Fruit fly (Drosophila melanogaster) whole organism, embryonic: ENCODE data around the gene wwk.

Source experiments
- BEAF-32 ChIP-seq: fragments of 200-800 bp; sonication (Bioruptor generic); optimal IDR thresholded peaks from 3 replicates; lab custom pipeline; 2017; ENCODE audit warnings: missing biosample characterization, missing genetic modification characterization, mild to moderate bottlenecking, moderate library complexity, missing genetic modification reagents
- Bdp1 ChIP-seq: fragments of 200-800 bp; sonication (Bioruptor generic); optimal IDR thresholded peaks from 3 replicates; lab custom pipeline; 2016; ENCODE audit warnings: missing biosample characterization, missing genetic modification characterization
- Bgb ChIP-seq: fragments of 200-800 bp; sonication (Bioruptor generic); IDR thresholded peaks from 2 replicates; pipeline ENCODE4 v1.3.6; 2022; ENCODE audit warnings: missing biosample characterization, missing genetic modification characterization; ENCODE audit not compliant: partially characterized antibody
- CG11504 ChIP-seq: fragments of 200-800 bp; sonication (Bioruptor generic); optimal IDR thresholded peaks from 3 replicates; lab custom pipeline; 2019; ENCODE audit warnings: missing biosample characterization, mild to moderate bottlenecking, missing genetic modification characterization, moderate library complexity
- CG13424 ChIP-seq: fragments of 200-800 bp; sonication (Bioruptor generic); optimal IDR thresholded peaks from 2 replicates; lab custom pipeline; 2019; ENCODE audit warnings: missing biosample characterization, mild to moderate bottlenecking, missing genetic modification characterization, moderate library complexity
- CG14860 ChIP-seq: fragments of 200-800 bp; sonication (Bioruptor generic); IDR thresholded peaks from 3 replicates; pipeline ENCODE4 v1.3.6; 2022; ENCODE audit warnings: missing biosample characterization, missing genetic modification characterization; ENCODE audit not compliant: partially characterized antibody
- CG15601 ChIP-seq: fragments of 200-800 bp; sonication (Bioruptor generic); optimal IDR thresholded peaks from 3 replicates; lab custom pipeline; 2019; ENCODE audit warnings: missing biosample characterization, mild to moderate bottlenecking, missing genetic modification characterization, moderate library complexity
- CG17186 ChIP-seq: fragments of 200-800 bp; sonication (Bioruptor generic); optimal IDR thresholded peaks from 3 replicates; lab custom pipeline; 2017; ENCODE audit warnings: missing biosample characterization, missing genetic modification reagents, missing genetic modification characterization
- CG17612 ChIP-seq: fragments of 200-800 bp; sonication (Bioruptor generic); IDR thresholded peaks from 2 replicates; pipeline ENCODE4 v1.3.6; 2022; ENCODE audit warnings: missing biosample characterization, missing genetic modification characterization
- CG18764 ChIP-seq: fragments of 200-800 bp; sonication (Bioruptor generic); optimal IDR thresholded peaks from 3 replicates; lab custom pipeline; 2016; ENCODE audit warnings: missing biosample characterization, missing genetic modification characterization
- CG2712 ChIP-seq: fragments of 200-800 bp; optimal IDR thresholded peaks from 3 replicates; lab custom pipeline; 2019; ENCODE audit warnings: missing biosample characterization, mild to moderate bottlenecking, missing genetic modification characterization, moderate library complexity
- CG2875 ChIP-seq: fragments of 200-800 bp; sonication (Bioruptor generic); optimal IDR thresholded peaks from 2 replicates; lab custom pipeline; 2017; ENCODE audit warnings: missing biosample characterization, mild to moderate bottlenecking, missing genetic modification characterization, missing genetic modification reagents
- CG32767 ChIP-seq: fragments of 200-800 bp; sonication (Bioruptor generic); IDR thresholded peaks from 2 replicates; pipeline ENCODE4 v1.3.6; 2022; ENCODE audit warnings: missing biosample characterization, missing genetic modification characterization
- CG5180 ChIP-seq: fragments of 200-800 bp; sonication (Bioruptor generic); optimal IDR thresholded peaks from 3 replicates; lab custom pipeline; 2017; ENCODE audit warnings: missing biosample characterization, missing genetic modification characterization, mild to moderate bottlenecking, moderate library complexity, missing genetic modification reagents
- CG6813 ChIP-seq: fragments of 200-800 bp; sonication (Bioruptor generic); optimal IDR thresholded peaks from 2 replicates; lab custom pipeline; 2017; ENCODE audit warnings: missing biosample characterization, missing genetic modification characterization, mild to moderate bottlenecking, moderate library complexity, missing genetic modification reagents
- CG7928 ChIP-seq: fragments of 200-800 bp; sonication (Bioruptor generic); optimal IDR thresholded peaks from 2 replicates; lab custom pipeline; 2017; ENCODE audit warnings: missing biosample characterization, mild to moderate bottlenecking, missing genetic modification characterization
- CG8388 ChIP-seq: fragments of 200-800 bp; sonication (Bioruptor generic); optimal IDR thresholded peaks from 2 replicates; lab custom pipeline; 2019; ENCODE audit warnings: missing biosample characterization, mild to moderate bottlenecking, missing genetic modification characterization, moderate library complexity
- CG9609 ChIP-seq: fragments of 200-800 bp; sonication (Bioruptor generic); optimal IDR thresholded peaks from 3 replicates; lab custom pipeline; 2016; ENCODE audit warnings: missing biosample characterization, missing genetic modification characterization
- CG9797 ChIP-seq: fragments of 200-800 bp; sonication (Bioruptor generic); optimal IDR thresholded peaks from 3 replicates; lab custom pipeline; 2018; ENCODE audit warnings: missing biosample characterization, mild to moderate bottlenecking, missing genetic modification characterization
- CG9817 ChIP-seq: fragments of 200-800 bp; sonication (Bioruptor generic); optimal IDR thresholded peaks from 2 replicates; lab custom pipeline; 2018; ENCODE audit warnings: missing biosample characterization, mild to moderate bottlenecking, missing genetic modification characterization, moderate library complexity
- Fer1 ChIP-seq: fragments of 200-800 bp; sonication (Bioruptor generic); optimal IDR thresholded peaks from 2 replicates; lab custom pipeline; 2017; ENCODE audit warnings: missing biosample characterization, mild to moderate bottlenecking, missing genetic modification characterization
- HLHmδ ChIP-seq: fragments of 200-800 bp; sonication (Bioruptor generic); optimal IDR thresholded peaks from 2 replicates; lab custom pipeline; 2018; ENCODE audit warnings: missing biosample characterization, mild to moderate bottlenecking, missing genetic modification characterization, moderate library complexity
- Hmr ChIP-seq: fragments of 200-800 bp; sonication (Bioruptor generic); optimal IDR thresholded peaks from 3 replicates; lab custom pipeline; 2017; ENCODE audit warnings: mild to moderate bottlenecking, missing biosample characterization, missing genetic modification reagents, missing genetic modification characterization
- NC2α ChIP-seq: fragments of 200-800 bp; sonication (Bioruptor generic); optimal IDR thresholded peaks from 2 replicates; lab custom pipeline; 2016; ENCODE audit warnings: missing biosample characterization, missing genetic modification characterization
- Nf-YB ChIP-seq: fragments of 200-800 bp; sonication (Bioruptor generic); optimal IDR thresholded peaks from 3 replicates; lab custom pipeline; 2019; ENCODE audit warnings: missing biosample characterization, mild to moderate bottlenecking, missing genetic modification characterization, moderate library complexity
- Ptx1 ChIP-seq: fragments of 200-800 bp; sonication (Bioruptor generic); IDR thresholded peaks from 2 replicates; pipeline ENCODE4 v1.3.6; 2022; ENCODE audit warnings: missing biosample characterization, missing genetic modification characterization
- Rx ChIP-seq: fragments of 200-800 bp; sonication (Bioruptor generic); IDR thresholded peaks from 2 replicates; pipeline ENCODE4 v1.3.6; 2022; ENCODE audit warnings: missing biosample characterization, missing genetic modification characterization
- Sox102F ChIP-seq: fragments of 200-800 bp; sonication (Bioruptor generic); optimal IDR thresholded peaks from 2 replicates; lab custom pipeline; 2018; ENCODE audit warnings: missing biosample characterization, mild to moderate bottlenecking, missing genetic modification characterization, moderate library complexity
- Sry-β ChIP-seq: fragments of 200-800 bp; sonication (Bioruptor generic); optimal IDR thresholded peaks from 2 replicates; lab custom pipeline; 2018; ENCODE audit warnings: missing biosample characterization, mild to moderate bottlenecking, missing genetic modification characterization, moderate library complexity
- Stat92E ChIP-seq, 3 experiments: fragments of >200 bp in 2 of 3; fragments of 200-800 bp in 1 of 3; sonication (Bioruptor generic) in 1 of 3; optimal IDR thresholded peaks; 2 replicates each; lab custom pipeline; 2017 to 2019; ENCODE audit warnings: missing biosample characterization in 3 of 3, missing genetic modification characterization in 3 of 3, mild to moderate bottlenecking in 1 of 3, moderate library complexity in 1 of 3
- TFAM ChIP-seq: fragments of 200-800 bp; sonication (Bioruptor generic); optimal IDR thresholded peaks from 2 replicates; lab custom pipeline; 2017; ENCODE audit warnings: missing biosample characterization, missing genetic modification characterization, inconsistent platforms
- ase ChIP-seq: fragments of 200-800 bp; sonication (Bioruptor generic); IDR thresholded peaks from 3 replicates; pipeline ENCODE4 v1.3.6; 2022; ENCODE audit warnings: missing biosample characterization, missing genetic modification characterization
- crol ChIP-seq: fragments of 200-800 bp; sonication (Bioruptor generic); IDR thresholded peaks from 2 replicates; pipeline ENCODE4 v1.3.6; 2022; ENCODE audit warnings: missing biosample characterization, missing genetic modification characterization
- fd96Cb ChIP-seq: fragments of 200-800 bp; sonication (Bioruptor generic); optimal IDR thresholded peaks from 2 replicates; lab custom pipeline; 2018; ENCODE audit warnings: missing biosample characterization, mild to moderate bottlenecking, missing genetic modification characterization, moderate library complexity
- gro ChIP-seq: fragments of 200-800 bp; sonication (Bioruptor generic); optimal IDR thresholded peaks from 2 replicates; lab custom pipeline; 2016; ENCODE audit warnings: missing biosample characterization, missing genetic modification characterization
- gt ChIP-seq: fragments of 200-800 bp; sonication (Bioruptor generic); IDR thresholded peaks from 2 replicates; pipeline ENCODE4 v1.3.6; 2022; ENCODE audit warnings: missing biosample characterization, missing genetic modification characterization
- jumu ChIP-seq: fragments of 200-800 bp; sonication (Bioruptor generic); optimal IDR thresholded peaks from 3 replicates; lab custom pipeline; 2016; ENCODE audit warnings: missing biosample characterization, missing genetic modification characterization
- klu ChIP-seq: fragments of 200-800 bp; sonication (Bioruptor generic); IDR thresholded peaks from 2 replicates; pipeline ENCODE4 v1.3.6; 2022; ENCODE audit warnings: missing biosample characterization, missing genetic modification characterization
- kni ChIP-seq: fragments of 200-800 bp; sonication (Bioruptor generic); optimal IDR thresholded peaks from 3 replicates; lab custom pipeline; 2017; ENCODE audit warnings: mild to moderate bottlenecking, missing biosample characterization, missing genetic modification reagents, missing genetic modification characterization
- lbe ChIP-seq: fragments of 200-800 bp; sonication (Bioruptor generic); optimal IDR thresholded peaks from 2 replicates; lab custom pipeline; 2016; ENCODE audit warnings: missing biosample characterization, mild to moderate bottlenecking, missing genetic modification characterization
- luna ChIP-seq: fragments of 200-800 bp; sonication (Bioruptor generic); optimal IDR thresholded peaks from 2 replicates; lab custom pipeline; 2016; ENCODE audit warnings: missing biosample characterization, missing genetic modification characterization
- org-1 ChIP-seq: fragments of 200-800 bp; sonication (Bioruptor generic); optimal IDR thresholded peaks from 2 replicates; lab custom pipeline; 2017; ENCODE audit warnings: missing biosample characterization, missing genetic modification characterization
- pb ChIP-seq: fragments of 200-800 bp; sonication (Bioruptor generic); optimal IDR thresholded peaks from 3 replicates; lab custom pipeline; 2016; ENCODE audit warnings: missing biosample characterization, missing genetic modification characterization
- peb ChIP-seq: fragments of 200-800 bp; sonication (Bioruptor generic); IDR thresholded peaks from 2 replicates; pipeline ENCODE4 v1.3.6; 2022; ENCODE audit warnings: missing biosample characterization, missing genetic modification characterization
- ro ChIP-seq: fragments of 200-800 bp; sonication (Bioruptor generic); IDR thresholded peaks from 2 replicates; pipeline ENCODE4 v1.3.6; 2022; ENCODE audit warnings: missing biosample characterization, missing genetic modification characterization
- sob ChIP-seq: fragments of 200-800 bp; sonication (Bioruptor generic); IDR thresholded peaks from 2 replicates; pipeline ENCODE4 v1.3.6; 2022; ENCODE audit warnings: missing biosample characterization, missing genetic modification characterization
- sr ChIP-seq: fragments of 200-800 bp; sonication (Bioruptor generic); IDR thresholded peaks from 3 replicates; pipeline ENCODE4 v1.3.6; 2022; ENCODE audit warnings: missing biosample characterization, missing genetic modification characterization
- tgo ChIP-seq: fragments of 200-800 bp; sonication (Bioruptor generic); IDR thresholded peaks from 3 replicates; pipeline ENCODE4 v1.3.6; 2022; ENCODE audit warnings: missing biosample characterization, missing genetic modification characterization
- tio ChIP-seq: fragments of 200-800 bp; sonication (Bioruptor generic); optimal IDR thresholded peaks from 2 replicates; lab custom pipeline; 2017; ENCODE audit warnings: missing biosample characterization, missing genetic modification characterization, inconsistent platforms
- vvl ChIP-seq: fragments of 200-800 bp; sonication (Bioruptor generic); IDR thresholded peaks from 2 replicates; pipeline ENCODE4 v1.3.6; 2022; ENCODE audit warnings: missing biosample characterization, missing genetic modification characterization
- wor ChIP-seq: fragments of 200-800 bp; sonication (Bioruptor generic); IDR thresholded peaks from 2 replicates; pipeline ENCODE4 v1.3.6; 2022; ENCODE audit warnings: missing biosample characterization, missing genetic modification characterization

wwk gene

dm6 chr2L:15060580-15061005 is 14.0 kb upstream of the wwk start, which contains the start of gene TfIIS (continued):
- no peak for TF ChIP-seq CG9609
- no peak for TF ChIP-seq Fer1 (GFP tag; lab: Kevin White, UChicago)
- TF ChIP-seq CG17186 (GFP tag; lab: Kevin White, UChicago), result peak; percentile 40
- TF ChIP-seq Stat92E (GFP tag; optimal IDR thresholded peaks at IDR 0.05; lab: Kevin White, UChicago), result peak in 1 of 3 experiments; percentile 52
- TF ChIP-seq tgo (GFP tag; lab: Robert Waterston, UW), result no peak
- no peak for TF ChIP-seq ase
- peak; percentile 74 for TF ChIP-seq Hmr
- no peak for TF ChIP-seq Bdp1 (GFP tag; lab: Kevin White, UChicago)
- TF ChIP-seq luna (GFP tag; lab: Kevin White, UChicago), result no peak
- no peak for TF ChIP-seq pb
- TF ChIP-seq CG2712 (tag; lab: Kevin White, UChicago), result peak; percentile 21
- no peak for TF ChIP-seq org-1 (GFP tag; lab: Kevin White, UChicago)
- no peak for TF ChIP-seq klu
- peak; percentile 12; the same call in 1 of the 2 replicates for TF ChIP-seq Ptx1
- no peak for TF ChIP-seq CG18764 (GFP tag; lab: Kevin White, UChicago)
- TF ChIP-seq CG9797, result peak; percentile 97
- TF ChIP-seq vvl (GFP tag; lab: Robert Waterston, UW), result peak; percentile 58
- TF ChIP-seq CG17612 (GFP tag; lab: Robert Waterston, UW), result no peak
- peak; percentile 69 for TF ChIP-seq BEAF-32 (GFP tag; lab: Kevin White, UChicago)
- TF ChIP-seq CG6813, result no peak
- no peak for TF ChIP-seq CG14860 (GFP tag; lab: Robert Waterston, UW)
- TF ChIP-seq fd96Cb (tag; lab: Kevin White, UChicago), result no peak
- TF ChIP-seq CG5180 (GFP tag; lab: Kevin White, UChicago), result no peak
- TF ChIP-seq wor (GFP tag; lab: Robert Waterston, UW), result no peak
- no peak for TF ChIP-seq CG2875
- TF ChIP-seq TFAM, result no peak
- no peak for TF ChIP-seq tio (GFP tag; lab: Kevin White, UChicago)
- no peak for TF ChIP-seq CG8388 (GFP tag; lab: Kevin White, UChicago)
- no peak for TF ChIP-seq crol (GFP tag; lab: Robert Waterston, UW)
- TF ChIP-seq Sry-β (GFP tag; lab: Kevin White, UChicago), result no peak
- no peak for TF ChIP-seq lbe (GFP tag; lab: Kevin White, UChicago)
- no peak for TF ChIP-seq gt (GFP tag; lab: Robert Waterston, UW)
- TF ChIP-seq HLHmδ (GFP tag; lab: Kevin White, UChicago), result no peak
- no peak for TF ChIP-seq CG13424
- no peak for TF ChIP-seq NC2α (GFP tag; lab: Kevin White, UChicago)
- peak; percentile 49 for TF ChIP-seq CG11504 (tag; lab: Kevin White, UChicago)
- TF ChIP-seq Nf-YB (GFP tag; lab: Kevin White, UChicago), result peak; percentile 12
- TF ChIP-seq kni, result no peak
- TF ChIP-seq jumu (GFP tag; lab: Kevin White, UChicago), result peak; percentile 42
- no peak for TF ChIP-seq Rx (GFP tag; lab: Robert Waterston, UW)
- peak; percentile 66; the same call in 1 of the 2 replicates for TF ChIP-seq CG32767
- TF ChIP-seq sob (GFP tag; lab: Robert Waterston, UW), result no peak; the same call in 1 of the 2 replicates
- peak; percentile 48; the same call in 1 of the 2 replicates for TF ChIP-seq Bgb (GFP tag; lab: Robert Waterston, UW)
- no peak for TF ChIP-seq Sox102F (GFP tag; lab: Kevin White, UChicago)
- TF ChIP-seq peb (GFP tag; lab: Robert Waterston, UW), result no peak
- peak; percentile 76 for TF ChIP-seq CG15601 (tag; lab: Kevin White, UChicago)
- peak; percentile 32 for TF ChIP-seq gro (GFP tag; lab: Kevin White, UChicago)
- TF ChIP-seq sr (GFP tag; lab: Robert Waterston, UW), result no peak
- no peak for TF ChIP-seq CG9817 (tag; lab: Kevin White, UChicago)
- TF ChIP-seq CG7928 (GFP tag; lab: Kevin White, UChicago), result no peak
- TF ChIP-seq ro (GFP tag; lab: Robert Waterston, UW), result no peak
